Worm (Caenorhabditis elegans) whole organism, L3 larva: ENCODE results near the gene R08E3.1.
A peak's percentile ranks its signal among the peaks of the same experiment; 100 is the strongest.

ENCODE experiments used
- R02D3.7 ChIP-seq: fragments of 150-350 bp; optimal IDR thresholded peaks from 2 replicates; lab custom pipeline; 2014; ENCODE audit warnings: missing biosample characterization, missing genetic modification characterization
- ZK546.5 ChIP-seq: sonication (generic microtip); optimal IDR thresholded peaks from 2 replicates; lab custom pipeline; 2017; ENCODE audit warnings: missing biosample characterization, missing genetic modification characterization
- aly-2 ChIP-seq: fragments of 150-350 bp; optimal IDR thresholded peaks from 2 replicates; lab custom pipeline; 2014; ENCODE audit warnings: missing biosample characterization, missing genetic modification characterization
- ceh-16 ChIP-seq: sonication (generic microtip); optimal IDR thresholded peaks from 2 replicates; lab custom pipeline; 2017; ENCODE audit warnings: missing biosample characterization, missing genetic modification characterization
- ceh-82 ChIP-seq: fragments of 150-350 bp; optimal IDR thresholded peaks from 2 replicates; lab custom pipeline; 2014; ENCODE audit warnings: missing biosample characterization, missing genetic modification characterization
- ceh-9 ChIP-seq: sonication (generic microtip); optimal IDR thresholded peaks from 2 replicates; lab custom pipeline; 2018; ENCODE audit warnings: missing biosample characterization, missing genetic modification characterization
- egl-27 ChIP-seq: sonication (generic microtip); optimal IDR thresholded peaks from 4 replicates; lab custom pipeline; 2017; ENCODE audit warnings: missing biosample characterization, missing genetic modification reagents, missing genetic modification characterization
- elt-1 ChIP-seq: fragments of 150-350 bp; optimal IDR thresholded peaks from 2 replicates; lab custom pipeline; 2014; ENCODE audit warnings: missing biosample characterization, missing genetic modification characterization
- elt-2 ChIP-seq: sonication (generic microtip); optimal IDR thresholded peaks from 2 replicates; lab custom pipeline; 2016; ENCODE audit warnings: missing genetic modification reagents, mild to moderate bottlenecking, missing genetic modification characterization, missing compliant biosample characterization
- eor-1 ChIP-seq, 2 experiments: fragments of 150-350 bp; optimal IDR thresholded peaks; 2 replicates each; lab custom pipeline; 2014 to 2018; ENCODE audit warnings: missing biosample characterization in 2 of 2, missing genetic modification characterization in 2 of 2
- fkh-10 ChIP-seq: sonication (generic microtip); optimal IDR thresholded peaks from 2 replicates; lab custom pipeline; 2017; ENCODE audit warnings: missing biosample characterization, missing genetic modification reagents, missing genetic modification characterization
- fkh-2 ChIP-seq: fragments of 150-350 bp; optimal IDR thresholded peaks from 2 replicates; lab custom pipeline; 2014; ENCODE audit warnings: missing biosample characterization, missing genetic modification reagents, missing genetic modification characterization
- lin-15B ChIP-seq: fragments of 150-350 bp; optimal IDR thresholded peaks from 2 replicates; lab custom pipeline; 2014; ENCODE audit warnings: missing biosample characterization, missing genetic modification characterization
- lin-39 ChIP-seq: fragments of 150-350 bp; optimal IDR thresholded peaks from 2 replicates; lab custom pipeline; 2018; ENCODE audit warnings: missing biosample characterization, missing genetic modification reagents, missing genetic modification characterization
- lsy-12 ChIP-seq: sonication (generic microtip); optimal IDR thresholded peaks from 2 replicates; lab custom pipeline; 2016; ENCODE audit warnings: mild to moderate bottlenecking, missing genetic modification characterization, missing compliant biosample characterization
- mdl-1 ChIP-seq: fragments of 150-350 bp; optimal IDR thresholded peaks from 2 replicates; lab custom pipeline; 2014; ENCODE audit warnings: missing biosample characterization, missing genetic modification characterization
- nfya-1 ChIP-seq: sonication (generic microtip); optimal IDR thresholded peaks from 2 replicates; lab custom pipeline; 2017; ENCODE audit warnings: missing genetic modification characterization, mild to moderate bottlenecking, missing compliant biosample characterization, antibody characterized with exemption, moderate library complexity; ENCODE audit not compliant: insufficient read depth
- nhr-11 ChIP-seq: fragments of 150-350 bp; optimal IDR thresholded peaks from 2 replicates; lab custom pipeline; 2014; ENCODE audit warnings: missing biosample characterization, missing genetic modification characterization
- nhr-12 ChIP-seq: fragments of 150-350 bp; optimal IDR thresholded peaks from 2 replicates; lab custom pipeline; 2014; ENCODE audit warnings: missing biosample characterization, missing genetic modification characterization
- nhr-23 ChIP-seq: fragments of 150-350 bp; optimal IDR thresholded peaks from 2 replicates; lab custom pipeline; 2014; ENCODE audit warnings: missing biosample characterization, missing genetic modification reagents, missing genetic modification characterization
- nhr-237 ChIP-seq: fragments of 150-350 bp; optimal IDR thresholded peaks from 2 replicates; lab custom pipeline; 2014; ENCODE audit warnings: missing biosample characterization, missing genetic modification characterization
- nhr-25 ChIP-seq: sonication (generic microtip); optimal IDR thresholded peaks from 2 replicates; lab custom pipeline; 2017; ENCODE audit warnings: missing biosample characterization, missing genetic modification characterization
- nhr-28 ChIP-seq: fragments of 150-350 bp; optimal IDR thresholded peaks from 2 replicates; lab custom pipeline; 2014; ENCODE audit warnings: missing biosample characterization, missing genetic modification characterization
- nhr-43 ChIP-seq: sonication (generic microtip); optimal IDR thresholded peaks from 2 replicates; lab custom pipeline; 2016; ENCODE audit warnings: mild to moderate bottlenecking, missing genetic modification characterization, missing compliant biosample characterization; ENCODE audit not compliant: poor library complexity, severe bottlenecking
- nhr-67 ChIP-seq: fragments of 150-350 bp; optimal IDR thresholded peaks from 2 replicates; lab custom pipeline; 2014; ENCODE audit warnings: missing biosample characterization, missing genetic modification characterization
- nhr-77 ChIP-seq: fragments of 150-350 bp; optimal IDR thresholded peaks from 2 replicates; lab custom pipeline; 2014; ENCODE audit warnings: missing biosample characterization, missing genetic modification characterization
- pha-4 ChIP-seq: fragments of 150-350 bp; optimal IDR thresholded peaks from 2 replicates; lab custom pipeline; 2014; ENCODE audit warnings: missing biosample characterization, missing genetic modification reagents, missing genetic modification characterization
- pqm-1 ChIP-seq: fragments of 150-350 bp; optimal IDR thresholded peaks from 2 replicates; lab custom pipeline; 2017; ENCODE audit warnings: missing biosample characterization, missing genetic modification characterization, inconsistent platforms
- skn-1 ChIP-seq: fragments of 150-350 bp; optimal IDR thresholded peaks from 2 replicates; lab custom pipeline; 2014; ENCODE audit warnings: missing biosample characterization, missing genetic modification characterization
- zag-1 ChIP-seq: fragments of 150-350 bp; optimal IDR thresholded peaks from 2 replicates; lab custom pipeline; 2014; ENCODE audit warnings: missing biosample characterization, missing genetic modification characterization
- ztf-11 ChIP-seq: fragments of 150-350 bp; optimal IDR thresholded peaks from 2 replicates; lab custom pipeline; 2014; ENCODE audit warnings: missing biosample characterization, missing genetic modification characterization
- ztf-4 ChIP-seq: fragments of 150-350 bp; optimal IDR thresholded peaks from 2 replicates; lab custom pipeline; 2014; ENCODE audit warnings: missing biosample characterization, missing genetic modification characterization

The R08E3.1 gene

DNA sequence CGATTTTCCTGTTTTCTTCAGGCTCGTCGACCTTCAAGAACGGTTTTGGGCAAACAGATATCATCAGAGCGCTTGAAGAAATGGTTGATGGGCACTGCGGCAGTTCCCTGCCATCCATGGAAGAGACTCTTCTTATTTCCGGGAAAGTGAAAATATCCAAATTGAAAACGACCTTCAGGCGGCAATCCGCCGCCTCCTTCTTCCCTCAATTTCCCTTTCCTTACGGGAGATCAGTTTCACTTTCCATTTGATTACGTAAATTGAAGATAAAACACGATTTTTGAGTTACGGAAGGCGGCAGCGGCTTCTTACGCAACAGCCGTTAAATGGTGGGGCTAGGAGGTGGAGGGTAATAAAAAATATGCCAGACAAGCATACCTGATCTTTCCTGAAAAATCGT lies 13.3 kb upstream of the R08E3.1 start:
- TF ChIP-seq nhr-25 (tag; lab: Kevin White, UChicago), result peak; percentile 27
- no peak for TF ChIP-seq ZK546.5

DNA sequence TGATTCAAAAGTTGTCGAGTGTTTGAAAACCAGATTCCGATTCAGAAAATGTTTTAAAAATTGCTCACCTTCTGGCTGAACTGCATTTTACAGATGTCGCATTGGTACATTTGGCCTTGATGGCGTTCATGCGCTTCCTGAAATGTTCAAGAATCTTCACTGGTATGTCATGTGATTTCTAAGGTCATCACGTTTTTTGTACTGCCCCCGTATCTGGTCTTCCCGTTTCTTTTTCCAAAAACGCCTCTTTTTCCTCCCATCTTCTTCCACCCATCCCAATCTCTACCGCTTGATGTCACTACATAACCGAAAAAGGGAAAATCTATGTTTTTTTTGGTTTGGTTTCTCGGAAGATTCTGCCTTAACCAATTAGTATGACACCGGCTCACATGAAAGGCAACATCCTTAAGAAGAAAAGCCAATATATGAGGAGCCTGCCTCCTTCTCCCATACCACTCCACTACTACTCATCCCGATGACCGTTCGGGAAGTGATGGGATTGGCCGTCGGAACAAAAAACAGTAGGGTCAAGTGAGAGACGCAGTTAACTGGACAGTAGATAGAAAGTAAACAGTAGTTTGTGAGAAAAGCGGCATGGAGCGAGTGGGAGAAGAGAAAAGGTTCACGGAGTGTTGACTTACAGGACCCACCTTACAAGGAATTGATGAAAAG lies 12.6 kb upstream of the R08E3.1 start:
- TF ChIP-seq nfya-1 (tag; lab: Kevin White, UChicago) (peak; percentile 7), ztf-4 (tag; lab: Kevin White, UChicago) (no peak), pha-4 (tag; lab: Kevin White, UChicago) (peak; percentile 58), nhr-25 (tag; lab: Kevin White, UChicago) (peak; percentile 61)

DNA sequence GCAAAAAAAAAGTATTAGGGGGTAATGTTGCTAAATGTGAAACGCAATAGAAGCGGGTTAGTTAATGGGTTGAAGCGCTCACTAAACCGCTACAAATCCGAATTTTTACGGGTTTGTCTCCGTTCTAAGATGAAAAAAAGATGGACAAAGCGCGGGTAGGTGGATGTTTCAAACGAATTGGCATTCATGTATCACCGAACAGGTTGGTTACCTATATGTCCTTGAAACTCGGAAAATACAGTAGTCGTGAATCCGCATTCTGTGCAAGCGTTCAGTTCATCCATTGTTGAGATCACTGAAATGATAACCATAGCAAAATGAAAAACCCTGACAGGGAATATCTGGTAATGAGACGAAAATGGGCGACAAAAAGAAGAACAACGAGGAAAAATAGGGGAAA lies 11.2 kb upstream of the R08E3.1 start, which contains the start of gene ztf-16:
TSS of gene ztf-16 (minus strand) at position 299 of the 400 bp plus-strand sequence.
- TF ChIP-seq nfya-1 (tag; lab: Kevin White, UChicago) (no peak), nhr-43 (tag; lab: Kevin White, UChicago) (no peak), lin-39 (no peak), lin-15B (tag; lab: Kevin White, UChicago) (no peak), elt-2 (tag; lab: Kevin White, UChicago) (no peak), ceh-82 (tag; lab: Kevin White, UChicago) (no peak), ztf-11 (no peak), aly-2 (tag; lab: Kevin White, UChicago) (no peak), pqm-1 (tag; lab: Kevin White, UChicago) (no peak), elt-1 (tag; lab: Kevin White, UChicago) (no peak), R02D3.7 (tag; lab: Kevin White, UChicago) (no peak)

DNA sequence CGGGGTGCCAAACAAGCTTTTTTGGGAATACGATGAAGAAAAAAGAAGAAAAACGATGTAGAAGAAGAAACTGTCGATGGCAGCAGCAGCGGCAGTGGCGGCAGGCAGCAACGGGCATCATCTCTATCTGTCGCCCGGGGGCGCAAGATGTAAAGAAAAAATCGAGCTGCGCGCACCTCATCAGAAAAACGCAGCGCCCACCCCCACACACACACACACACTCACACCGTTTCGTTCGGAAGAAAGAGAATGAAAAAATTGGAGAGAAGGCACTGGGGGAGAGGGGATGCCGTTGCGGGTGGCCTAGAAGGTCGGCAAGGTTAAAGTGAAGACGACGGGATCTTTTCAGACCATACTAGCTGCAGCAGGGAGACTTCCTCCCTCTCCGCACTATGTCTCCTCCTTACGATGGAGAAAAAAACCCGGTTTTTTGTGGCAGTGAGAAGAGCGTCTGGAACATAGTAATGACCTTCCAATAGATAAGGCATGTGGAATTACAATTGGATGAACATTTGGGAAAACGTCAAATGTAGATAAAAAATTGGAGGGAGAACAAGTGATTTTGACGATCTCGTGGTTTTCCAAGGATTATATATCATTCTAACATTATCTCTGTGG lies 9.2 kb upstream of the R08E3.1 start:
- TF ChIP-seq ceh-16 (tag; lab: Kevin White, UChicago), result no peak
- TF ChIP-seq nhr-43 (tag; lab: Kevin White, UChicago), result peak; percentile 34
- TF ChIP-seq nhr-25 (tag; lab: Kevin White, UChicago), result peak; percentile 78
- no peak for TF ChIP-seq nhr-67 (tag; lab: Kevin White, UChicago)
- TF ChIP-seq nfya-1 (tag; lab: Kevin White, UChicago), result peak; percentile 4

DNA sequence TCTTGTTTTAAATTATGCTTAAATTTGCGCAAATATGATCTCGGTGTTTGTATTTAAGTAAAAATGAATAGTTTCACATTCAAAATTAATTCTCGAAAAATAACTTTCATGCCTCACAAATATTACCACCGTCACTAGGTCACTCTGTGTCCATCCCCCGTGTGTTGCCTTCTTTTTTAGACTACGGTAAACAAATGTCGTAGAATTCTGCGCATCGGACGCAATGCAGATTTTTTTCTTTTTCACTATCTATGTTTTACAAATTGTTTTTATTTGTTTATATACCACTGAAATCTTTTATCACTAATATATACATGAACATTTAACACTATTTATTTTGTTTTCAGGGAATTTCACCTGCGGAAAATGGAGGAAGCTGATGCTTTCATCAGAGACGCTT lies 4.2 kb upstream of the R08E3.1 start, which contains the start of gene R08E3.3:
TSS of gene R08E3.3 (plus strand) at position 342 of the 400 bp plus-strand sequence.
- TF ChIP-seq ztf-11 (no peak), pha-4 (tag; lab: Kevin White, UChicago) (peak; percentile 76), nhr-25 (tag; lab: Kevin White, UChicago) (peak; percentile 11), nfya-1 (tag; lab: Kevin White, UChicago) (peak; percentile 64), lsy-12 (tag; lab: Kevin White, UChicago) (no peak), fkh-10 (GFP tag; lab: Kevin White, UChicago) (no peak), nhr-237 (no peak), zag-1 (tag; lab: Kevin White, UChicago) (no peak), nhr-23 (tag; lab: Kevin White, UChicago) (peak; percentile 24), R02D3.7 (tag; lab: Kevin White, UChicago) (no peak), elt-2 (tag; lab: Kevin White, UChicago) (peak; percentile 22)

DNA sequence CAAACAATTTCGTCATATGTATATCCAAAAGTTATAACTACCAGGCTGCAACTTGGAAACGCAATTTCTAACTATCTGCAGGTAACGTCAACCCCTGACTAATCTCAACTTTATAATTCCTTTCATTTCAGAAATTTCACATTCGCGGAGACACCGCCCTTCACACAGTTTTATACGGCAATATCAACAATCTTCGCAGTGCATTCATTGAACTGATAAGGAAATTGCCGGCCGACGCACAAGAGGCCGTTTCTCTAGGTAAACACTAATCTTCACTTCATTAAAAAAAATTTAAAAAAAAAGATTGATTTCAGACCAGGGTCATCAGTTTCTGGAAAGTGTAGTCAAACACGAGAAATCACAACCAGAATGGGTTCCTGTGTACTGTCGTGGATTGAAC lies 3.6 kb upstream of the R08E3.1 start:
- TF ChIP-seq elt-2 (tag; lab: Kevin White, UChicago), result peak; percentile 88
- no peak for TF ChIP-seq zag-1 (tag; lab: Kevin White, UChicago)
- no peak for TF ChIP-seq lin-39
- TF ChIP-seq pqm-1 (tag; lab: Kevin White, UChicago), result peak; percentile 50
- TF ChIP-seq pha-4 (tag; lab: Kevin White, UChicago), result peak; percentile 39

DNA sequence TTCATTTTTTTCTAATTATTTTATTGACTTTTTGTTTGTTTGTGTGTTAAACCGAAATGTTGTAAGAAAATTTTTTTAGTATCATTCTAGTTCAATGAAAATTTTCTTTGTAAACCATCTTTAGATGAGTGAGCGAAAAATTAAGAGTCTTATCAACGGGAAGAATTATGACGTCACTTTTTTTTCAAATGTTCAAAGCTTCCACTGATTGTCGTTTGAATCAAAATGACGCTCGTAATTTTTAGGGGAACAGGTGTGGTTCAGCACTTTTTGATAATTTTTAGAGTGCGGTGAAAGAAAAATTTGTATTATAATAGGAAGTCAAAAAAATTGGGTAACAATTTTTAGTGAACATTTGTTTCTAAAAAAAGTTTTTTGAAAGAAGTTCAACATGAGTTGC lies 845 bp upstream of the R08E3.1 start:
- TF ChIP-seq lin-15B (tag; lab: Kevin White, UChicago) (no peak), R02D3.7 (tag; lab: Kevin White, UChicago) (no peak), elt-1 (tag; lab: Kevin White, UChicago) (no peak), nhr-28 (tag; lab: Kevin White, UChicago) (no peak), nhr-11 (tag; lab: Kevin White, UChicago) (no peak), skn-1 (tag; lab: Kevin White, UChicago) (no peak), nhr-12 (tag; lab: Kevin White, UChicago) (no peak), fkh-2 (tag; lab: Kevin White, UChicago) (no peak), elt-2 (tag; lab: Kevin White, UChicago) (peak; percentile 84), eor-1 (tag; optimal IDR thresholded peaks at IDR 0.05; lab: Kevin White, UChicago) (no peak), egl-27 (tag; lab: Kevin White, UChicago) (no peak), mdl-1 (no peak), pqm-1 (tag; lab: Kevin White, UChicago) (peak; percentile 32), nhr-77 (tag; lab: Kevin White, UChicago) (no peak), ceh-9 (no peak)
